Worm (Caenorhabditis elegans) whole organism, L4/young adult: ENCODE data around the gene C56A3.5.

ENCODE experiments used
- dao-5 ChIP-seq: sonication (generic microtip); optimal IDR thresholded peaks from 2 replicates; lab custom pipeline; 2016; ENCODE audit warnings: missing genotype, missing genetic modification characterization, moderate library complexity, missing compliant biosample characterization
- him-1 ChIP-seq: sonication (generic microtip); optimal IDR thresholded peaks from 2 replicates; lab custom pipeline; 2016; ENCODE audit warnings: missing genotype, missing genetic modification reagents, missing genetic modification characterization, missing compliant biosample characterization

DNA sequence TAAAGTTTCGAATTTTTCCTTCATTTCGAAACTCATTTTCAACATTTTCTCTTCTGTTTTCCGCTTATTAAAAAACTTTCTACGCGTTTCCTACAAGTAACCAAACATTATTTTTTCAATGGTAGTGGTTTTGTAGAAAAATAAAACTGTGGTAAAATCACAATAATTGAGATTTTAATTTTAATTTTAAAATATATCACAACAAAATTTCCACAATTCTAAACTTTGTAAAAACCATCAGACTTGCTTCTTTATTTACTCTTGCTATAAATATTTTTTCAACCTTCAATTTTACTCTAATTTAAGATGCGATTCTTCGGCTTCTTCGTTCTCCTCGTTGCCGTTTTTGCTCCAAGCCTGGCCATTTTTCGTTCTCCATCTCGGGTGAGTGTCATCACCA lies 36.1 kb downstream of the C56A3.5 start, which contains the start of gene F53F4.17:
- no peak for TF ChIP-seq him-1 (tag; lab: Kevin White, UChicago)
- no peak for TF ChIP-seq dao-5 (tag; lab: Kevin White, UChicago)
